Worm (Caenorhabditis elegans): Measurements from ENCODE around the gene dod-19.
A peak's percentile ranks its signal among the peaks of the same experiment; 100 is the strongest.

dod-19 gene

DNA sequence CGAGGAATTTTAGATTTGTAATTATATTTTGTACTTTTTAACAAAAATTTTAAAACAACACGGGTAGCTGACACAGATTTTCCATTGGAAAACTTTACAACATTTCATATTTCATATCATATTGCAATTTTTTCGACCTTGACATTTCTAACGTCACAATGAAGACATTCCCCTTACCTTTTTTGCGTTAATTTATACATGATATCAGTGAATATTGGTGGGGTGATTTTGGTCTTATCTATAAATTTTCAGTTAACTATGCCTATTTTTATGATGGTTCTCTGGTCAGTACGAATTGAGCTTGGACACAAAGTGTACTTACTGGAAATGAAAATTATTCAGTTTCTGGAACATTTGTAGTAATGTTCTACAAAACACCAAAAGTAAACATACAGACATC lies 30.0 kb downstream of the dod-19 start:
- no peak for TF ChIP-seq flt-1 (GFP tag; IDR thresholded peaks at IDR 0.05)
- TF ChIP-seq ref-1 (GFP tag; conservative IDR thresholded peaks at IDR 0.05), result no peak
- TF ChIP-seq ztf-29 (GFP tag; IDR thresholded peaks at IDR 0.05), result no peak
- no peak for TF ChIP-seq cog-1 (tag; optimal IDR thresholded peaks at IDR 0.05)
- no peak for TF ChIP-seq med-1 (GFP tag; optimal IDR thresholded peaks at IDR 0.05; ENCODE audit: insufficient read depth)
- TF ChIP-seq T22C8.4 (GFP tag; IDR thresholded peaks at IDR 0.05), result no peak
- TF ChIP-seq tab-1 (GFP tag; IDR thresholded peaks at IDR 0.05), result no peak
- no peak for TF ChIP-seq ztf-23 (GFP tag; IDR thresholded peaks at IDR 0.05)
- TF ChIP-seq klf-2 (GFP tag; conservative IDR thresholded peaks at IDR 0.05), result no peak

DNA sequence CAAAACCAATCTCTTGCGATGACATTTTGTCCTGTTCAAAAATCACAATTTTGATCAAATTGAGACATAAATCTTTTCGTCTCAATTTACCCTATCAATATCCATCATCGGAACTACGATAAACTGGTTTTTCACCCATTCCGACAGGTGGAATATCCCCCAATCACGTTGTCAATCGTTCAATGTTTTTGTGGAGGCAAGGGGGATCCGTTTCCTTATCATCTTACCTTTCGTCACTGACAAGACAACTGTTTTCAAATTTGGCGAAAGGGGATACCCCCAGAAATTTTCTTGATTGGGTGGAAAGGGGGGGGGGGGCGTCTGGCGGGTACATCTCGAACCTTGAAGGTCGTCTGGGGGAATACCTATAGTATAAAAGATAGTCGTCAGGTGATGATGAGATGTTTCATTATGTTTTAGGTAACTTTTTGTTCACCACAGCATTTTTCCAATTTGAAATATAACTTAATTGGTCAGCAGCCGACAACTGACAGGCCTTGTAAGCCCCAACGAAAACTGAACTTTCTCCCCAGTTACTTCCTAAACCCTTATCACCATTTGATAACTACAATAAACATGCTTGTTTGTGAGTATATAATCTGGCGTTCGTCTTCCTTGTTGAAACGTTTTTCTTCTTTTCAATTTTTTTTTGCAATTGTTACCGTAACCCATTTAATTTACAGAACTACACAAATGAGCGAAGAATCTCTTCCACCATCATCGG lies 33.2 kb downstream of the dod-19 start, which contains the start of gene ZK6.8:
Gene ZK6.8, plus strand, starts transcription at position 682 of the 724 bp plus-strand sequence.
- TF ChIP-seq ref-1 (GFP tag; conservative IDR thresholded peaks at IDR 0.05) (no peak), T22C8.4 (GFP tag; IDR thresholded peaks at IDR 0.05) (no peak), tab-1 (GFP tag; IDR thresholded peaks at IDR 0.05) (no peak), klf-2 (GFP tag; conservative IDR thresholded peaks at IDR 0.05) (no peak), flt-1 (GFP tag; IDR thresholded peaks at IDR 0.05) (no peak), ztf-29 (GFP tag; IDR thresholded peaks at IDR 0.05) (no peak), cog-1 (tag; optimal IDR thresholded peaks at IDR 0.05) (no peak), med-1 (GFP tag; optimal IDR thresholded peaks at IDR 0.05; ENCODE audit: insufficient read depth) (no peak), ztf-23 (GFP tag; IDR thresholded peaks at IDR 0.05) (no peak)

DNA sequence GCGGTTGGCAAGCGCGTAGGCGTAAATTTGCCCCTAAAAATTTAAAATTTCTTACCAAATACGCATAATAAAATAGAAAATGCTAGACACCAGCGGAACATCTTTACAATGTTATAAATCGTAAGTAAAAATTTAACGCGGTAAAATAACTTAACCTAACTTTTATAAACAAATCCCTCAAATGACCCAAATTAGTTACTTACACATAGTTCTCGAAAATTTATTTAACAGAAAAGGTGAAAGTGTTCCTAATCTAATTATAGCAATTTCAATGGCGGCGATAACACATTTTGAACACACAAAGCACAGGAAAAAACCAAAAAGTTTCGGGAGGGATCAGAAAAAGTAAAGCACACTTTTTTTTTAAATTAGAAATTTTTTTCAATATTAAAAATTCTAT lies 34.4 kb downstream of the dod-19 start, which contains the start of gene mltn-8:
Gene mltn-8, minus strand, starts transcription at position 101 of the 400 bp plus-strand sequence.
- TF ChIP-seq ref-1 (GFP tag; conservative IDR thresholded peaks at IDR 0.05) (no peak), cog-1 (tag; optimal IDR thresholded peaks at IDR 0.05) (no peak), T22C8.4 (GFP tag; IDR thresholded peaks at IDR 0.05) (no peak), tab-1 (GFP tag; IDR thresholded peaks at IDR 0.05) (no peak), flt-1 (GFP tag; IDR thresholded peaks at IDR 0.05) (no peak), ztf-23 (GFP tag; IDR thresholded peaks at IDR 0.05) (no peak), klf-2 (GFP tag; conservative IDR thresholded peaks at IDR 0.05) (no peak), ztf-29 (GFP tag; IDR thresholded peaks at IDR 0.05) (no peak), med-1 (GFP tag; optimal IDR thresholded peaks at IDR 0.05; ENCODE audit: insufficient read depth) (no peak)

DNA sequence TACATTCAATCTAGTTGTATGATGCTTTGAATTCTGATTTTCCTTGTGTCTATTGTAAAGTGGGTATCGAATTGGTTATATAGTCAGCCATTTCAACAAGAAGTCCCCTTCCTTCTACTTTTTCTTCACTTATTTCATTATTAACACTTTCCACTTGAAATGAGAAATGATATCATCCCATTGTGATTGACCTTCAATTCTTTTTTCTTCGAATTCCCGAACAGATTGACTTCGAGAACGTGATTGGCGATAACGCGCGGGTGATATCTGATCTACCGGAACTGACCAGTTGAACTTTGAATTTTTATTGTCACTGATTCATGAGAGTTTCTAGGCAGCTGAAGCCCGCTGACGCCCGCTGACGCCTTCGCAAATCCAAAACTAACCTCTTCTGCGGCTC lies 36.3 kb downstream of the dod-19 start:
- TF ChIP-seq tab-1 (GFP tag; IDR thresholded peaks at IDR 0.05) (no peak), T22C8.4 (GFP tag; IDR thresholded peaks at IDR 0.05) (no peak), ztf-23 (GFP tag; IDR thresholded peaks at IDR 0.05) (no peak), med-1 (GFP tag; optimal IDR thresholded peaks at IDR 0.05; ENCODE audit: insufficient read depth) (no peak), ztf-29 (GFP tag; IDR thresholded peaks at IDR 0.05) (no peak), klf-2 (GFP tag; conservative IDR thresholded peaks at IDR 0.05) (no peak), ref-1 (GFP tag; conservative IDR thresholded peaks at IDR 0.05) (no peak), cog-1 (tag; optimal IDR thresholded peaks at IDR 0.05) (no peak), flt-1 (GFP tag; IDR thresholded peaks at IDR 0.05) (no peak)

DNA sequence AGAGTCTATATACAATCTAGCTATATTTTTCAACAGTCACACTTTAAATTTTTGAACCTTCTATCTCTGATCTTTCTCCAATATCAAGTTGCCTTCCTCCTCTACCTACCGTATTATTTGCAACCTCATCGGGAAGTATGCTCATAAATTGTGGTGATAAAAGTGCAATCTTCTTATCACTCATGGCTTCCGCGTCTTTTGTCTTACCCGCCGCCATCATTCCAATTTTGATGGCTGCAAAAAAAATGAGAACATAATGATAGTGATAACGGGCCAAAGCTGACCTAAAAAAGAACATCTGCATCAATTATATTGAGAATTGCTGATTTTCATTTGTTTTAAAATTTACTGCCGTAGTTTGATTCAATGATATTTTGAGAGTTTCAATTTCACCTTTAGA lies 37.8 kb downstream of the dod-19 start:
- TF ChIP-seq klf-2 (GFP tag; conservative IDR thresholded peaks at IDR 0.05) (no peak), ref-1 (GFP tag; conservative IDR thresholded peaks at IDR 0.05) (no peak), ztf-23 (GFP tag; IDR thresholded peaks at IDR 0.05) (no peak), tab-1 (GFP tag; IDR thresholded peaks at IDR 0.05) (no peak), ztf-29 (GFP tag; IDR thresholded peaks at IDR 0.05) (no peak)

DNA sequence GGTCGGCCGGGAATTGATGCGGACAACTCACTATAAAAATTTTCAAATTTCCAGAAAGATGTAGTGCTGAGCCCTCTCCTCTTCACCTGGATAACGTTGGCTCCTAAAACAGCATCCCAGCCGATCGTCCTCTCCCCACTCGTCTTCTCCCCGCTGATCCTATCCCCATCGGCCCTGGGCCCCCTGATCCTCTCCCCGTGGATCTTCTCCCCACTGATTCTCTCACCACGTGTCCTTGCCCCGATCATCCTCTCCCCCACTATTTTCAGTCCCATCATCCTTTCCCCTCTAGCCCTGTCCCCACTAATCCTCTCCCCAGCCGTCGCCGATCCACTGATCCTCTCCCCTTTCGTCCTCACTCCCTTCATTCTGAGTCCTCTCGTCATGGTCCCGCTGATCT lies 41.4 kb downstream of the dod-19 start:
- 0 out of 2 replicates have a peak, but pooled peaks have one; percentile 31 for TF ChIP-seq flt-1 (GFP tag; IDR thresholded peaks at IDR 0.05)
- no peak for TF ChIP-seq cog-1 (tag; optimal IDR thresholded peaks at IDR 0.05)

DNA sequence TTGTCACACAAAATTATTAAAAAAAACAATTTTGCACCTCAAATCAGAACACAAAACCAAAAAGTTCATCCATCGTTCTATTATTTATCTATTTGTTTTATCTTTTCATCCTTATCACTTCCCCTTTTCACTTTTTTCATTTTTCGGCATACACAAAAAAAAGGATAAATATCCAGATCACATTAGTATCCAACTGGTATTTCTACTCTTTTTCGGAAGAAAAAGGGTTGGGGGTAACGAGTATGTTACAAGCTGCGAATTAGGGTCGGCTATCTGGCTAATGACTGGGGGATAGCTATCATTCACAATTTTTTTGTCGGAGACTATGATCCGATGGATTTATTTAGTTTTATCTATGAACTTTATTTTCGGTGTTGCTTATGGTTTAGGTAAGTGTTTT lies 44.5 kb downstream of the dod-19 start, which contains the start of gene mltn-7:
Gene mltn-7, plus strand, starts transcription at position 301 of the 400 bp plus-strand sequence.
- TF ChIP-seq ref-1 (GFP tag; conservative IDR thresholded peaks at IDR 0.05) (no peak), T22C8.4 (GFP tag; IDR thresholded peaks at IDR 0.05) (no peak), tab-1 (GFP tag; IDR thresholded peaks at IDR 0.05) (no peak), klf-2 (GFP tag; conservative IDR thresholded peaks at IDR 0.05) (no peak), ztf-29 (GFP tag; IDR thresholded peaks at IDR 0.05) (no peak)

DNA sequence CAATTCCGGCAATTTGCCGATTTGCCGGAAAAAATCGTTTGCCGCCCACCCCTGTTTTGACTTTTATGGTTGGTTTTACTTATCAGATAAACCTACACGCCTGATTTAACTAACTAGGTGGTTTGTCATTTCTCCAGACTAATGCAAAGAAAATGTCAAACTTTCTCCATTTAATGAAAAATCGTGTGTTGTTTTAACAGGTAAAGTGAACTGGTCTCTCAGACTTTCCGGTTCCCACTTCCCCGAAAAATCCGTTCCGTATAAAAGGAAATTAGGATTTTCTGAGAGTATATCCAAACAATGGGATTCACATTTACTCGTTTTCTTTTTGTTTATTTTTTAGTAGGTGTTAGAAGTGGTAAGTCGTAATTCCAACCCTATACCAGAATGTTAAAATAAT lies 49.9 kb downstream of the dod-19 start, which contains the start of gene mltn-6:
Gene mltn-6, plus strand, starts transcription at position 301 of the 400 bp plus-strand sequence.
- no peak for TF ChIP-seq ref-1 (GFP tag; conservative IDR thresholded peaks at IDR 0.05)
- no peak for TF ChIP-seq ztf-29 (GFP tag; IDR thresholded peaks at IDR 0.05)
- no peak for TF ChIP-seq flt-1 (GFP tag; IDR thresholded peaks at IDR 0.05)
- TF ChIP-seq med-1 (GFP tag; optimal IDR thresholded peaks at IDR 0.05; ENCODE audit: insufficient read depth), result no peak
- no peak for TF ChIP-seq cog-1 (tag; optimal IDR thresholded peaks at IDR 0.05)
- no peak for TF ChIP-seq ztf-23 (GFP tag; IDR thresholded peaks at IDR 0.05)
- no peak for TF ChIP-seq T22C8.4 (GFP tag; IDR thresholded peaks at IDR 0.05)
- no peak for TF ChIP-seq klf-2 (GFP tag; conservative IDR thresholded peaks at IDR 0.05)
- no peak for TF ChIP-seq tab-1 (GFP tag; IDR thresholded peaks at IDR 0.05)

Data from whole organism, midembryonic.